Fruit fly (Drosophila melanogaster) whole organism, prepupa: ENCODE results near the gene CG7017.

Experiments used
- CG1621 ChIP-seq: fragments of 200-800 bp; sonication (Bioruptor generic); optimal IDR thresholded peaks from 3 replicates; lab custom pipeline; 2018; ENCODE audit warnings: missing biosample characterization, mild to moderate bottlenecking, missing genetic modification characterization
- CG34406 ChIP-seq: fragments of 200-800 bp; sonication (Bioruptor generic); optimal IDR thresholded peaks from 3 replicates; lab custom pipeline; 2016; ENCODE audit warnings: missing biosample characterization, missing genetic modification characterization
- CG4318 ChIP-seq: fragments of 200-800 bp; sonication (Bioruptor generic); optimal IDR thresholded peaks from 3 replicates; lab custom pipeline; 2017; ENCODE audit warnings: missing biosample characterization, mild to moderate bottlenecking, missing genetic modification characterization
- Ets21C ChIP-seq: fragments of 200-800 bp; sonication (Bioruptor generic); optimal IDR thresholded peaks from 3 replicates; lab custom pipeline; 2016; ENCODE audit warnings: missing biosample characterization, missing genetic modification characterization
- fd59A ChIP-seq: fragments of 200-800 bp; sonication (Bioruptor generic); optimal IDR thresholded peaks from 2 replicates; lab custom pipeline; 2017; ENCODE audit warnings: missing biosample characterization, mild to moderate bottlenecking, missing genetic modification characterization, missing genetic modification reagents
- lz ChIP-seq: fragments of 200-800 bp; sonication (Bioruptor generic); optimal IDR thresholded peaks from 3 replicates; lab custom pipeline; 2016; ENCODE audit warnings: missing biosample characterization, missing genetic modification characterization

DNA sequence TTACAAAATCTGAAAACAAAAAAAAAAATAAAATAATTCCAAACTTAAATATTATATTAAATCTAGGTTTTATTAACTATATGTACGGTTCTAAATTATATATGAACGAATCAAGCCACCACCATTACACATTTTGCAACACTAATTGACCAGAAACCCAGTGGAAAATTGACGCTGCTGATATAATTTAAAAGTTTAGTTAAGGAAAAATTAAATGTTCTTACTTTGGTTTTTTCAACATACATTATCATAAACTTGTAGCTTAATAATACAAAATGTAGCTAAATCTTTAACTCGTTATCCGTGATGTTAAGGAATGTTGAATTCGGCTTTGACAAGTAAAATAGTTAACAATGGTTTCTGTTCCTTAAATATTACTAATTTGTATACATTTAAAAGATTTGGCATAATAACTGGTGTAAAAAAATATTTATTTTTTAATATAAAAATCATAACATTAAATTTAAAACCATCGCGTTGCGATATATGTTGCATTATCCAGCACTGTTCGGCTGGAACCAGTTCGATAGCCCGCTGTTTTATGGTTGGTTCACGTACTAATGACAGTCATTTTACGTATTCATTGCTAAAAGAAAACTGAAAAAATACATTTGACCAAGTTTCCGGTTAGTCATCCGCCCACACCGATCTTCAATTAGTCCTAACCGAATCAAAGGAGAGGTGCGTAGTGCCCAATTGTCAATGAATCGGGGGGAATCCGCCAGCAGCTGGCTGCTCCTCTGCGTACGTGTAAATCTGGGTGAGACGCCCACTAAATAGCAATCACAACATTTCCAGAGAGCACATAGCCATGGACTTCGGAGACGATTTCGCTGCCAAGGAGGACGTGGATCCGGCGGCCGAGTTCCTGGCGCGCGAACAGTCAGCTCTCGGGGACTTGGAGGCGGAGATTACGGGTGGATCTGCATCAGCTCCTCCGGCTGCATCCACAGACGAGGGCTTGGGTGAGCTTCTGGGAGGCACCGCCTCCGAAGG, 30.4 kb upstream of the CG7017 start:
- TF ChIP-seq fd59A (GFP tag; lab: Kevin White, UChicago) = peak; percentile 7
- peak; percentile 36 for TF ChIP-seq lz (GFP tag; lab: Kevin White, UChicago)
- peak; percentile 18 for TF ChIP-seq Ets21C (GFP tag; lab: Kevin White, UChicago)
- TF ChIP-seq CG4318 = peak; percentile 55
- TF ChIP-seq CG1621 = no peak
- peak; percentile 67 for TF ChIP-seq CG34406 (GFP tag; lab: Kevin White, UChicago)
